Worm (Caenorhabditis elegans): ENCODE results near the gene Y54F10AR.2.
"Not testable (repeated sequence)": the region's sequence is repeated elsewhere in the genome, so short reads cannot be mapped to it uniquely, and the experiment has no call there.

- not testable (repeated sequence) for TF ChIP-seq B0336.3 (GFP tag; IDR thresholded peaks at IDR 0.05); C06A6.2 (GFP tag; conservative IDR thresholded peaks at IDR 0.05); chd-7 (tag; optimal IDR thresholded peaks at IDR 0.05); aptf-3 (GFP tag; IDR thresholded peaks at IDR 0.05); F23B12.7 (tag; optimal IDR thresholded peaks at IDR 0.05; ENCODE audit: insufficient read depth)
Measured at ce11 chrIII:2583302-2583701, 12.0 kb upstream of the Y54F10AR.2 start.
